Worm (Caenorhabditis elegans) whole organism, L3 larva: ENCODE measurements around the gene F19H8.2.

Experiments used
- ZK546.5 ChIP-seq: sonication (generic microtip); optimal IDR thresholded peaks from 2 replicates; lab custom pipeline; 2017; ENCODE audit warnings: missing biosample characterization, missing genetic modification characterization
- aly-2 ChIP-seq: fragments of 150-350 bp; optimal IDR thresholded peaks from 2 replicates; lab custom pipeline; 2014; ENCODE audit warnings: missing biosample characterization, missing genetic modification characterization
- ama-1 ChIP-seq: fragments of 150-350 bp; optimal IDR thresholded peaks from 2 replicates; lab custom pipeline; 2018
- ceh-16 ChIP-seq: sonication (generic microtip); optimal IDR thresholded peaks from 2 replicates; lab custom pipeline; 2017; ENCODE audit warnings: missing biosample characterization, missing genetic modification characterization
- ceh-28 ChIP-seq: fragments of 150-350 bp; optimal IDR thresholded peaks from 2 replicates; lab custom pipeline; 2014; ENCODE audit warnings: missing biosample characterization, missing genetic modification reagents, missing genetic modification characterization
- ceh-82 ChIP-seq: fragments of 150-350 bp; optimal IDR thresholded peaks from 2 replicates; lab custom pipeline; 2014; ENCODE audit warnings: missing biosample characterization, missing genetic modification characterization
- egl-27 ChIP-seq: sonication (generic microtip); optimal IDR thresholded peaks from 4 replicates; lab custom pipeline; 2017; ENCODE audit warnings: missing biosample characterization, missing genetic modification reagents, missing genetic modification characterization
- egl-5 ChIP-seq: fragments of 150-350 bp; optimal IDR thresholded peaks from 2 replicates; lab custom pipeline; 2017; ENCODE audit warnings: missing biosample characterization, missing genetic modification reagents, missing genetic modification characterization, inconsistent platforms
- elt-1 ChIP-seq: fragments of 150-350 bp; optimal IDR thresholded peaks from 2 replicates; lab custom pipeline; 2014; ENCODE audit warnings: missing biosample characterization, missing genetic modification characterization
- elt-2 ChIP-seq: sonication (generic microtip); optimal IDR thresholded peaks from 2 replicates; lab custom pipeline; 2016; ENCODE audit warnings: missing genetic modification reagents, mild to moderate bottlenecking, missing genetic modification characterization, missing compliant biosample characterization
- elt-3 ChIP-seq, 3 experiments: fragments of 150-350 bp in 1 of 3; sonication (generic microtip) in 2 of 3; optimal IDR thresholded peaks; 2 replicates in 2 of 3; 4 replicates in 1 of 3; lab custom pipeline; 2014 to 2017; ENCODE audit warnings: missing biosample characterization in 3 of 3, missing genetic modification characterization in 3 of 3
- eor-1 ChIP-seq, 2 experiments: fragments of 150-350 bp; optimal IDR thresholded peaks; 2 replicates each; lab custom pipeline; 2014 to 2018; ENCODE audit warnings: missing biosample characterization in 2 of 2, missing genetic modification characterization in 2 of 2
- fkh-10 ChIP-seq: sonication (generic microtip); optimal IDR thresholded peaks from 2 replicates; lab custom pipeline; 2017; ENCODE audit warnings: missing biosample characterization, missing genetic modification reagents, missing genetic modification characterization
- fkh-2 ChIP-seq: fragments of 150-350 bp; optimal IDR thresholded peaks from 2 replicates; lab custom pipeline; 2014; ENCODE audit warnings: missing biosample characterization, missing genetic modification reagents, missing genetic modification characterization
- fos-1 ChIP-seq: fragments of 150-350 bp; optimal IDR thresholded peaks from 2 replicates; lab custom pipeline; 2014; ENCODE audit warnings: missing biosample characterization, missing genetic modification characterization
- lin-39 ChIP-seq: fragments of 150-350 bp; optimal IDR thresholded peaks from 2 replicates; lab custom pipeline; 2018; ENCODE audit warnings: missing biosample characterization, missing genetic modification reagents, missing genetic modification characterization
- lsy-12 ChIP-seq: sonication (generic microtip); optimal IDR thresholded peaks from 2 replicates; lab custom pipeline; 2016; ENCODE audit warnings: mild to moderate bottlenecking, missing genetic modification characterization, missing compliant biosample characterization
- mml-1 ChIP-seq: fragments of 150-350 bp; sonication (generic microtip); optimal IDR thresholded peaks from 3 replicates; lab custom pipeline; 2014; ENCODE audit warnings: missing biosample characterization, missing genetic modification characterization
- nfya-1 ChIP-seq: sonication (generic microtip); optimal IDR thresholded peaks from 2 replicates; lab custom pipeline; 2017; ENCODE audit warnings: missing genetic modification characterization, mild to moderate bottlenecking, missing compliant biosample characterization, antibody characterized with exemption, moderate library complexity; ENCODE audit not compliant: insufficient read depth
- nhr-11 ChIP-seq: fragments of 150-350 bp; optimal IDR thresholded peaks from 2 replicates; lab custom pipeline; 2014; ENCODE audit warnings: missing biosample characterization, missing genetic modification characterization
- nhr-12 ChIP-seq: fragments of 150-350 bp; optimal IDR thresholded peaks from 2 replicates; lab custom pipeline; 2014; ENCODE audit warnings: missing biosample characterization, missing genetic modification characterization
- nhr-23 ChIP-seq: fragments of 150-350 bp; optimal IDR thresholded peaks from 2 replicates; lab custom pipeline; 2014; ENCODE audit warnings: missing biosample characterization, missing genetic modification reagents, missing genetic modification characterization
- nhr-237 ChIP-seq: fragments of 150-350 bp; optimal IDR thresholded peaks from 2 replicates; lab custom pipeline; 2014; ENCODE audit warnings: missing biosample characterization, missing genetic modification characterization
- nhr-28 ChIP-seq: fragments of 150-350 bp; optimal IDR thresholded peaks from 2 replicates; lab custom pipeline; 2014; ENCODE audit warnings: missing biosample characterization, missing genetic modification characterization
- nhr-43 ChIP-seq: sonication (generic microtip); optimal IDR thresholded peaks from 2 replicates; lab custom pipeline; 2016; ENCODE audit warnings: mild to moderate bottlenecking, missing genetic modification characterization, missing compliant biosample characterization; ENCODE audit not compliant: poor library complexity, severe bottlenecking
- nhr-76 ChIP-seq: fragments of 150-350 bp; sonication (generic microtip); optimal IDR thresholded peaks from 5 replicates; lab custom pipeline; 2014; ENCODE audit warnings: missing biosample characterization, missing genetic modification characterization
- nhr-77 ChIP-seq: fragments of 150-350 bp; optimal IDR thresholded peaks from 2 replicates; lab custom pipeline; 2014; ENCODE audit warnings: missing biosample characterization, missing genetic modification characterization
- pha-4 ChIP-seq: fragments of 150-350 bp; optimal IDR thresholded peaks from 2 replicates; lab custom pipeline; 2014; ENCODE audit warnings: missing biosample characterization, missing genetic modification reagents, missing genetic modification characterization
- pqm-1 ChIP-seq: fragments of 150-350 bp; optimal IDR thresholded peaks from 2 replicates; lab custom pipeline; 2017; ENCODE audit warnings: missing biosample characterization, missing genetic modification characterization, inconsistent platforms
- sea-2 ChIP-seq: fragments of 150-350 bp; sonication (generic microtip); optimal IDR thresholded peaks from 4 replicates; lab custom pipeline; 2014; ENCODE audit warnings: missing biosample characterization, missing genetic modification reagents, missing genetic modification characterization
- skn-1 ChIP-seq: fragments of 150-350 bp; optimal IDR thresholded peaks from 2 replicates; lab custom pipeline; 2014; ENCODE audit warnings: missing biosample characterization, missing genetic modification characterization
- snpc-4 ChIP-seq: fragments of 150-350 bp; optimal IDR thresholded peaks from 2 replicates; lab custom pipeline; 2014; ENCODE audit warnings: missing biosample characterization, missing genetic modification characterization
- tbx-2 ChIP-seq: sonication (generic microtip); optimal IDR thresholded peaks from 2 replicates; lab custom pipeline; 2016; ENCODE audit warnings: mild to moderate bottlenecking, missing genetic modification characterization, missing compliant biosample characterization
- unc-62 ChIP-seq: fragments of 150-350 bp; sonication (generic microtip); optimal IDR thresholded peaks from 4 replicates; lab custom pipeline; 2014; ENCODE audit warnings: missing biosample characterization, missing genetic modification reagents, missing genetic modification characterization
- zag-1 ChIP-seq: fragments of 150-350 bp; optimal IDR thresholded peaks from 2 replicates; lab custom pipeline; 2014; ENCODE audit warnings: missing biosample characterization, missing genetic modification characterization
- ztf-11 ChIP-seq: fragments of 150-350 bp; optimal IDR thresholded peaks from 2 replicates; lab custom pipeline; 2014; ENCODE audit warnings: missing biosample characterization, missing genetic modification characterization
- ztf-4 ChIP-seq: fragments of 150-350 bp; optimal IDR thresholded peaks from 2 replicates; lab custom pipeline; 2014; ENCODE audit warnings: missing biosample characterization, missing genetic modification characterization

F19H8.2 gene

ce11 chrII:14578716-14579115, 27.0 kb downstream of the F19H8.2 start, which contains the start of gene C01G12.9:
Gene C01G12.9 (plus strand): TSS chrII:14579016.
- TF ChIP-seq zag-1 (tag; lab: Kevin White, UChicago) (no peak), lin-39 (tag; lab: Kevin White, UChicago) (no peak), ZK546.5 (tag; lab: Kevin White, UChicago) (no peak), snpc-4 (tag; lab: Kevin White, UChicago) (no peak), lsy-12 (tag; lab: Kevin White, UChicago) (no peak), nhr-77 (tag; lab: Kevin White, UChicago) (no peak)

DNA sequence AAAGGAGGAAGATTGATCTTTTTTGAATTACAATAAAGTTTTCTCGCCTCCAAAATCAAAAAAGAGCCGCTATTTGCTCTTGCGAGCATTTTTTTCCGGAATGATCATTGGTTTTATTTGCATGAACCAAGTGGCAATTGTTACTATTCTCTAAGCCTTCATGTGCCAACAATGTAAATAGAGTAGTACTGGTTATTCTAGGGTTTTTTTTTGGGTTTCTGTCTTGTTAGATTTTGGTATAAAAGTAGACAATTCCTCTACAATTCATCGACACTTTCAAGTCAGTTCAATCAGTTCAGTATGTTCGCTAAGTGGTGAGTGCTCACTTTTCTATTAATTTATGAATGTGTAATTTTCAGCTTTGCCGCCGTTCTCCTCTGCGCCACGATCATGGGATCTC, 27.7 kb downstream of the F19H8.2 start, which contains the start of gene nspb-7:
TSS of gene nspb-7 (plus strand) at position 301 of the 400 bp plus-strand sequence.
- TF ChIP-seq ztf-4 = no peak
- TF ChIP-seq egl-27 (tag; lab: Kevin White, UChicago) = no peak
- no peak for TF ChIP-seq ztf-11 (tag; lab: Kevin White, UChicago)
- TF ChIP-seq pha-4 = no peak
- TF ChIP-seq nhr-43 (tag; lab: Kevin White, UChicago) = no peak
- no peak for TF ChIP-seq nhr-12 (tag; lab: Kevin White, UChicago)
- no peak for TF ChIP-seq nfya-1 (tag; lab: Kevin White, UChicago)
- TF ChIP-seq elt-2 = no peak
- no peak for TF ChIP-seq ceh-16 (tag; lab: Kevin White, UChicago)
- TF ChIP-seq egl-5 (tag; lab: Kevin White, UChicago) = no peak
- no peak for TF ChIP-seq ZK546.5 (tag; lab: Kevin White, UChicago)

ce11 chrII:14576429-14576828, 29.2 kb downstream of the F19H8.2 start, which contains the start of gene C01G12.13:
Gene C01G12.13 (plus strand): TSS chrII:14576729.
- no peak for TF ChIP-seq ceh-82 (tag; lab: Kevin White, UChicago)
- no peak for TF ChIP-seq skn-1 (tag; lab: Kevin White, UChicago)
- no peak for TF ChIP-seq nhr-76 (tag; lab: Kevin White, UChicago)
- TF ChIP-seq sea-2 = no peak
- no peak for TF ChIP-seq unc-62 (GFP tag; lab: Kevin White, UChicago)
- no peak for TF ChIP-seq fkh-2
- no peak for TF ChIP-seq tbx-2 (tag; lab: Kevin White, UChicago)
- no peak for TF ChIP-seq nhr-11 (tag; lab: Kevin White, UChicago)
- no peak for TF ChIP-seq ZK546.5 (tag; lab: Kevin White, UChicago)
- no peak for TF ChIP-seq fkh-10 (GFP tag; lab: Kevin White, UChicago)
- no peak for TF ChIP-seq ceh-28 (tag; lab: Kevin White, UChicago)
- no peak for TF ChIP-seq lin-39 (tag; lab: Kevin White, UChicago)
- no peak for TF ChIP-seq nhr-23 (tag; lab: Kevin White, UChicago)
- TF ChIP-seq elt-1 (tag; lab: Kevin White, UChicago) = no peak
- no peak for TF ChIP-seq nhr-12 (tag; lab: Kevin White, UChicago)
- no peak for TF ChIP-seq elt-3 (tag; optimal IDR thresholded peaks at IDR 0.05; lab: Kevin White, UChicago)
- TF ChIP-seq aly-2 (tag; lab: Kevin White, UChicago) = no peak
- TF ChIP-seq fos-1 = no peak
- no peak for TF ChIP-seq eor-1 (tag; optimal IDR thresholded peaks at IDR 0.05; lab: Kevin White, UChicago)
- no peak for TF ChIP-seq nhr-237

DNA sequence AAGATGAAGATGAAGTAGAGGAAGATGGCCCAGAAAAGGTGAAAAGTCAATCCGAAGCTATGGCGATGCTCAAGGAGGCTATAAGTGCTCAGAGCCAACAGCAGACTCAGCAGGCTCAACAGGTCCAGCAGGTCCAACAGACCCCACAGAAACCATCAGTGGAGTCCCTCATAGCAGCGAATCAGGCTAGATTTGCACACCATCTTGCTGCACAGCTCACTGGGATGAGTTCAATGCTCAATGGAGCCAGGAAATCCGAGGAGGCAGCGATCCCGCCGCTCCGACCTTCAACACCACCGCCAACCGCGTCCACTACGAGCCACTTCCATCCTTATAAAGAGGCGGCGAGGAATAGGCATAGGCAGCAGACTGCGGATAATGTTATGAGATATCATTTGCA, 30.9 kb downstream of the F19H8.2 start:
- no peak for TF ChIP-seq zag-1 (tag; lab: Kevin White, UChicago)
- no peak for TF ChIP-seq nhr-28
- no peak for TF ChIP-seq aly-2 (tag; lab: Kevin White, UChicago)
- TF ChIP-seq pqm-1 (tag; lab: Kevin White, UChicago) = no peak
- TF ChIP-seq ceh-28 (tag; lab: Kevin White, UChicago) = no peak
- no peak for TF ChIP-seq nhr-43 (tag; lab: Kevin White, UChicago)
- TF ChIP-seq egl-5 (tag; lab: Kevin White, UChicago) = no peak
- TF ChIP-seq ama-1 = no peak
- TF ChIP-seq pha-4 = no peak
- TF ChIP-seq mml-1 (tag; lab: Kevin White, UChicago) = no peak
- TF ChIP-seq lsy-12 (tag; lab: Kevin White, UChicago) = no peak
- no peak for TF ChIP-seq nhr-76 (tag; lab: Kevin White, UChicago)
- no peak for TF ChIP-seq nhr-77 (tag; lab: Kevin White, UChicago)
- TF ChIP-seq skn-1 (tag; lab: Kevin White, UChicago) = no peak
